Worm (Caenorhabditis elegans) whole organism, L3 larva: Measurements from ENCODE around the gene C38D9.2.

Experiments
- ZK546.5 ChIP-seq: sonication (generic microtip); optimal IDR thresholded peaks from 2 replicates; lab custom pipeline; 2017; ENCODE audit warnings: missing biosample characterization, missing genetic modification characterization
- aly-2 ChIP-seq: fragments of 150-350 bp; optimal IDR thresholded peaks from 2 replicates; lab custom pipeline; 2014; ENCODE audit warnings: missing biosample characterization, missing genetic modification characterization
- ceh-28 ChIP-seq: fragments of 150-350 bp; optimal IDR thresholded peaks from 2 replicates; lab custom pipeline; 2014; ENCODE audit warnings: missing biosample characterization, missing genetic modification reagents, missing genetic modification characterization
- egl-27 ChIP-seq: sonication (generic microtip); optimal IDR thresholded peaks from 4 replicates; lab custom pipeline; 2017; ENCODE audit warnings: missing biosample characterization, missing genetic modification reagents, missing genetic modification characterization
- elt-2 ChIP-seq: sonication (generic microtip); optimal IDR thresholded peaks from 2 replicates; lab custom pipeline; 2016; ENCODE audit warnings: missing genetic modification reagents, mild to moderate bottlenecking, missing genetic modification characterization, missing compliant biosample characterization
- nhr-12 ChIP-seq: fragments of 150-350 bp; optimal IDR thresholded peaks from 2 replicates; lab custom pipeline; 2014; ENCODE audit warnings: missing biosample characterization, missing genetic modification characterization
- nhr-237 ChIP-seq: fragments of 150-350 bp; optimal IDR thresholded peaks from 2 replicates; lab custom pipeline; 2014; ENCODE audit warnings: missing biosample characterization, missing genetic modification characterization
- nhr-76 ChIP-seq: fragments of 150-350 bp; sonication (generic microtip); optimal IDR thresholded peaks from 5 replicates; lab custom pipeline; 2014; ENCODE audit warnings: missing biosample characterization, missing genetic modification characterization
- nhr-77 ChIP-seq: fragments of 150-350 bp; optimal IDR thresholded peaks from 2 replicates; lab custom pipeline; 2014; ENCODE audit warnings: missing biosample characterization, missing genetic modification characterization
- sea-2 ChIP-seq: fragments of 150-350 bp; sonication (generic microtip); optimal IDR thresholded peaks from 4 replicates; lab custom pipeline; 2014; ENCODE audit warnings: missing biosample characterization, missing genetic modification reagents, missing genetic modification characterization
- snpc-4 ChIP-seq: fragments of 150-350 bp; optimal IDR thresholded peaks from 2 replicates; lab custom pipeline; 2014; ENCODE audit warnings: missing biosample characterization, missing genetic modification characterization
- unc-39 ChIP-seq: sonication (generic microtip); optimal IDR thresholded peaks from 4 replicates; lab custom pipeline; 2017; ENCODE audit warnings: missing biosample characterization, missing genetic modification characterization
- zag-1 ChIP-seq: fragments of 150-350 bp; optimal IDR thresholded peaks from 2 replicates; lab custom pipeline; 2014; ENCODE audit warnings: missing biosample characterization, missing genetic modification characterization

DNA sequence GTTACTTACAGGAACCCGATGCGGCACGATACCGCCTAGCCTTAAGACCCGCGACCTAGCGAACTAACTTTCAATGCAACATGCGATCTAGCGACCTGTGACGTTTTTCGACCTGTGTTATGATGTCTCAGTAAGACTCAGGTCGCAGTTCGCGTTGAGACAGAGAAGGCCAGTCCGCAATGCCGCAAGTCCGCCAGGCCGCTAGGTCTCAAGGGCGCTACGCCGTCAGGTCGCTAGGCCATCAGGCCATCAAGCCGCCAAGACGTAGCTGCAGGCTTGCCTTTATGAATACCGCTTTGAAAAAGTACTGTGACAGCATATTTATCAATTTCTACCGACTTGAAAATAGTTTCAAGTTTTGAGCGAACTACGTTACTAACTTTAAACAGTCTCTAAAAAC is 28.7 kb downstream of the C38D9.2 start:
- TF ChIP-seq egl-27 (tag; lab: Kevin White, UChicago) (no peak), unc-39 (no peak), ceh-28 (tag; lab: Kevin White, UChicago) (no peak), nhr-76 (tag; lab: Kevin White, UChicago) (no peak), nhr-237 (tag; lab: Kevin White, UChicago) (no peak), elt-2 (tag; lab: Kevin White, UChicago) (no peak), nhr-77 (tag; lab: Kevin White, UChicago) (no peak), sea-2 (GFP tag; lab: Kevin White, UChicago) (no peak), zag-1 (tag; lab: Kevin White, UChicago) (no peak), ZK546.5 (no peak), nhr-12 (tag; lab: Kevin White, UChicago) (no peak), snpc-4 (tag; lab: Kevin White, UChicago) (no peak), aly-2 (tag; lab: Kevin White, UChicago) (no peak)
